Fruit fly (Drosophila melanogaster) whole organism, embryonic: ENCODE measurements around the gene Gss1.

Experiments used
- Awh ChIP-seq: fragments of 200-800 bp; sonication (Bioruptor generic); IDR thresholded peaks from 2 replicates; pipeline ENCODE4, ENCODE4 v1.3.6; 2022; ENCODE audit warnings: missing biosample characterization, missing genetic modification characterization
- Bgb ChIP-seq: fragments of 200-800 bp; sonication (Bioruptor generic); IDR thresholded peaks from 2 replicates; pipeline ENCODE4 v1.3.6; 2022; ENCODE audit warnings: missing biosample characterization, missing genetic modification characterization; ENCODE audit not compliant: partially characterized antibody
- CG11723 ChIP-seq: fragments of 200-800 bp; sonication (Bioruptor generic); optimal IDR thresholded peaks from 2 replicates; lab custom pipeline; 2017; ENCODE audit warnings: missing biosample characterization, mild to moderate bottlenecking, missing genetic modification characterization
- CG12071 ChIP-seq: fragments of 200-800 bp; sonication (Bioruptor generic); optimal IDR thresholded peaks from 3 replicates; lab custom pipeline; 2018; ENCODE audit warnings: missing biosample characterization, mild to moderate bottlenecking, missing genetic modification characterization
- CG12104 ChIP-seq: fragments of 200-800 bp; sonication (Bioruptor generic); optimal IDR thresholded peaks from 3 replicates; lab custom pipeline; 2016; ENCODE audit warnings: missing biosample characterization, missing genetic modification characterization
- CG12769 ChIP-seq: fragments of 200-800 bp; sonication (Bioruptor generic); optimal IDR thresholded peaks from 2 replicates; lab custom pipeline; 2019; ENCODE audit warnings: missing biosample characterization, mild to moderate bottlenecking, missing genetic modification characterization, moderate library complexity
- CG15269 ChIP-seq: fragments of 200-800 bp; sonication (Bioruptor generic); optimal IDR thresholded peaks from 2 replicates; lab custom pipeline; 2018; ENCODE audit warnings: missing biosample characterization, mild to moderate bottlenecking, missing genetic modification characterization, moderate library complexity
- CG1603 ChIP-seq: fragments of 200-800 bp; sonication (Bioruptor generic); optimal IDR thresholded peaks from 2 replicates; lab custom pipeline; 2019; ENCODE audit warnings: missing biosample characterization, mild to moderate bottlenecking, missing genetic modification characterization, moderate library complexity
- CG16863 ChIP-seq: fragments of 200-800 bp; sonication (Bioruptor generic); optimal IDR thresholded peaks from 3 replicates; lab custom pipeline; 2016; ENCODE audit warnings: missing biosample characterization, missing genetic modification characterization
- CG17385 ChIP-seq: fragments of 200-800 bp; sonication (Bioruptor generic); optimal IDR thresholded peaks from 3 replicates; lab custom pipeline; 2018; ENCODE audit warnings: missing biosample characterization, mild to moderate bottlenecking, missing genetic modification characterization
- CG18476 ChIP-seq: fragments of 200-800 bp; sonication (Bioruptor generic); optimal IDR thresholded peaks from 2 replicates; lab custom pipeline; 2016; ENCODE audit warnings: missing biosample characterization, mild to moderate bottlenecking, missing genetic modification characterization
- CG18619 ChIP-seq: fragments of 200-800 bp; sonication (Bioruptor generic); optimal IDR thresholded peaks from 3 replicates; lab custom pipeline; 2017; ENCODE audit warnings: missing biosample characterization, mild to moderate bottlenecking, missing genetic modification characterization
- CG3065 ChIP-seq: fragments of 200-800 bp; sonication (Bioruptor generic); optimal IDR thresholded peaks from 2 replicates; lab custom pipeline; 2016; ENCODE audit warnings: missing biosample characterization, missing genetic modification characterization
- CG31388 ChIP-seq: fragments of 200-800 bp; sonication (Bioruptor generic); optimal IDR thresholded peaks from 2 replicates; lab custom pipeline; 2016; ENCODE audit warnings: missing biosample characterization, missing genetic modification characterization
- CG31441 ChIP-seq: fragments of 200-800 bp; sonication (Bioruptor generic); IDR thresholded peaks from 2 replicates; pipeline ENCODE4 v1.3.6; 2022; ENCODE audit warnings: missing biosample characterization, missing genetic modification characterization
- CG33557 ChIP-seq: fragments of 200-800 bp; sonication (Bioruptor generic); optimal IDR thresholded peaks from 2 replicates; lab custom pipeline; 2019; ENCODE audit warnings: missing biosample characterization, mild to moderate bottlenecking, missing genetic modification characterization, moderate library complexity
- CG3407 ChIP-seq: fragments of 200-800 bp; sonication (Bioruptor generic); optimal IDR thresholded peaks from 2 replicates; lab custom pipeline; 2018; ENCODE audit warnings: missing biosample characterization, mild to moderate bottlenecking, missing genetic modification characterization
- CG34224 ChIP-seq: fragments of 200-800 bp; sonication (Bioruptor generic); IDR thresholded peaks from 3 replicates; pipeline ENCODE4 v1.3.6; 2022; ENCODE audit warnings: missing biosample characterization, missing genetic modification characterization; ENCODE audit not compliant: partially characterized antibody
- CG6765 ChIP-seq: fragments of 200-800 bp; sonication (Bioruptor generic); optimal IDR thresholded peaks from 3 replicates; lab custom pipeline; 2017; ENCODE audit warnings: missing biosample characterization, mild to moderate bottlenecking, missing genetic modification characterization
- CG7372 ChIP-seq: fragments of 200-800 bp; sonication (Bioruptor generic); IDR thresholded peaks from 2 replicates; pipeline ENCODE4 v1.3.6; 2022; ENCODE audit warnings: missing biosample characterization, missing genetic modification characterization
- CG8290 ChIP-seq, 3 experiments: fragments of 200-800 bp; sonication (Bioruptor generic); optimal IDR thresholded peaks; 2 replicates each; lab custom pipeline; 2016 to 2019; ENCODE audit warnings: missing biosample characterization in 3 of 3, missing genetic modification characterization in 3 of 3, mild to moderate bottlenecking in 2 of 3, moderate library complexity in 1 of 3
- CG8944 ChIP-seq: fragments of 200-800 bp; sonication (Bioruptor generic); optimal IDR thresholded peaks from 3 replicates; lab custom pipeline; 2016; ENCODE audit warnings: missing biosample characterization, missing genetic modification characterization
- Dref ChIP-seq: fragments of 200-800 bp; sonication (Bioruptor generic); IDR thresholded peaks from 2 replicates; pipeline ENCODE4 v1.3.6; 2022; ENCODE audit warnings: missing biosample characterization, missing genetic modification characterization
- Ets65A ChIP-seq: fragments of 200-800 bp; sonication (Bioruptor generic); peaks from one replicate; lab custom pipeline; 2016; ENCODE audit warnings: missing biosample characterization, missing genetic modification characterization
- Ets97D ChIP-seq: fragments of 200-800 bp; sonication (Bioruptor generic); optimal IDR thresholded peaks from 3 replicates; lab custom pipeline; 2016; ENCODE audit warnings: missing biosample characterization, missing genetic modification characterization
- Fer2 ChIP-seq: fragments of 200-800 bp; sonication (Bioruptor generic); optimal IDR thresholded peaks from 2 replicates; lab custom pipeline; 2018; ENCODE audit warnings: missing biosample characterization, mild to moderate bottlenecking, missing genetic modification characterization, moderate library complexity
- Hmr ChIP-seq: fragments of 200-800 bp; sonication (Bioruptor generic); optimal IDR thresholded peaks from 3 replicates; lab custom pipeline; 2017; ENCODE audit warnings: mild to moderate bottlenecking, missing biosample characterization, missing genetic modification reagents, missing genetic modification characterization
- Mrtf ChIP-seq: fragments of 200-800 bp; sonication (Bioruptor generic); IDR thresholded peaks from 3 replicates; pipeline ENCODE4 v1.3.6; 2022; ENCODE audit warnings: missing biosample characterization, missing genetic modification characterization
- Myb ChIP-seq: fragments of 200-800 bp; sonication (Bioruptor generic); optimal IDR thresholded peaks from 2 replicates; lab custom pipeline; 2016; ENCODE audit warnings: missing biosample characterization, missing genetic modification characterization
- NC2β ChIP-seq: fragments of 200-800 bp; sonication (Bioruptor generic); optimal IDR thresholded peaks from 2 replicates; lab custom pipeline; 2016; ENCODE audit warnings: missing biosample characterization, missing genetic modification characterization
- NK7.1 ChIP-seq: fragments of 200-800 bp; sonication (Bioruptor generic); optimal IDR thresholded peaks from 3 replicates; lab custom pipeline; 2016; ENCODE audit warnings: missing biosample characterization, missing genetic modification characterization
- Sox100B ChIP-seq: fragments of 200-800 bp; sonication (Bioruptor generic); optimal IDR thresholded peaks from 3 replicates; lab custom pipeline; 2018; ENCODE audit warnings: missing biosample characterization, mild to moderate bottlenecking, missing genetic modification characterization
- Usf ChIP-seq: fragments of 200-800 bp; sonication (Bioruptor generic); optimal IDR thresholded peaks from 2 replicates; lab custom pipeline; 2017; ENCODE audit warnings: missing genotype, missing biosample characterization, missing genetic modification characterization
- Vsx1 ChIP-seq: fragments of 200-800 bp; sonication (Bioruptor generic); optimal IDR thresholded peaks from 2 replicates; lab custom pipeline; 2017; ENCODE audit warnings: missing biosample characterization, mild to moderate bottlenecking, missing genetic modification characterization, missing genetic modification reagents
- aop ChIP-seq: fragments of 200-800 bp; sonication (Bioruptor generic); IDR thresholded peaks from 2 replicates; pipeline ENCODE4 v1.3.6; 2022; ENCODE audit warnings: missing biosample characterization, missing genetic modification characterization
- ap ChIP-seq: fragments of 200-800 bp; sonication (Bioruptor generic); IDR thresholded peaks from 2 replicates; pipeline ENCODE4 v1.3.6; 2022; ENCODE audit warnings: missing biosample characterization, missing genetic modification characterization
- ase ChIP-seq: fragments of 200-800 bp; sonication (Bioruptor generic); IDR thresholded peaks from 3 replicates; pipeline ENCODE4 v1.3.6; 2022; ENCODE audit warnings: missing biosample characterization, missing genetic modification characterization
- br ChIP-seq: fragments of >200 bp; optimal IDR thresholded peaks from 2 replicates; lab custom pipeline; 2017
- caup ChIP-seq: fragments of 200-800 bp; sonication (Bioruptor generic); optimal IDR thresholded peaks from 3 replicates; lab custom pipeline; 2017; ENCODE audit warnings: missing biosample characterization, mild to moderate bottlenecking, missing genetic modification characterization, moderate library complexity; ENCODE audit not compliant: severe bottlenecking
- cg ChIP-seq: fragments of 200-800 bp; sonication (Bioruptor generic); optimal IDR thresholded peaks from 3 replicates; lab custom pipeline; 2019; ENCODE audit warnings: missing biosample characterization, mild to moderate bottlenecking, missing genetic modification characterization, moderate library complexity
- crp ChIP-seq, 2 experiments: fragments of 200-800 bp; sonication (Bioruptor generic); optimal IDR thresholded peaks; 2 replicates in 1 of 2; 3 replicates in 1 of 2; lab custom pipeline; 2017; ENCODE audit warnings: missing biosample characterization in 2 of 2, missing genetic modification characterization in 2 of 2, mild to moderate bottlenecking in 1 of 2, moderate library complexity in 1 of 2
- danr ChIP-seq: fragments of 200-800 bp; sonication (Bioruptor generic); IDR thresholded peaks from 2 replicates; pipeline ENCODE4 v1.3.6; 2022; ENCODE audit warnings: missing biosample characterization, missing genetic modification characterization
- dati ChIP-seq: fragments of 200-800 bp; sonication (Bioruptor generic); IDR thresholded peaks from 2 replicates; pipeline ENCODE4 v1.3.6; 2022; ENCODE audit warnings: missing biosample characterization, missing genetic modification characterization
- fd96Cb ChIP-seq: fragments of 200-800 bp; sonication (Bioruptor generic); optimal IDR thresholded peaks from 2 replicates; lab custom pipeline; 2018; ENCODE audit warnings: missing biosample characterization, mild to moderate bottlenecking, missing genetic modification characterization, moderate library complexity
- fu2 ChIP-seq: fragments of 200-800 bp; sonication (Bioruptor generic); optimal IDR thresholded peaks from 2 replicates; lab custom pipeline; 2016; ENCODE audit warnings: missing biosample characterization, missing genetic modification characterization
- gsb ChIP-seq: fragments of 200-800 bp; sonication (Bioruptor generic); IDR thresholded peaks from 2 replicates; pipeline ENCODE4 v1.3.6; 2022; ENCODE audit warnings: missing biosample characterization, missing genetic modification characterization
- knrl ChIP-seq: fragments of 200-800 bp; sonication (Bioruptor generic); IDR thresholded peaks from 3 replicates; pipeline ENCODE4 v1.3.6; 2022; ENCODE audit warnings: missing biosample characterization, missing genetic modification characterization; ENCODE audit not compliant: partially characterized antibody
- lbe ChIP-seq: fragments of 200-800 bp; sonication (Bioruptor generic); optimal IDR thresholded peaks from 2 replicates; lab custom pipeline; 2016; ENCODE audit warnings: missing biosample characterization, mild to moderate bottlenecking, missing genetic modification characterization
- nerfin-2 ChIP-seq: fragments of 200-800 bp; sonication (Bioruptor generic); IDR thresholded peaks from 2 replicates; pipeline ENCODE4 v1.3.6; 2022; ENCODE audit warnings: missing biosample characterization, missing genetic modification characterization; ENCODE audit not compliant: partially characterized antibody
- prd ChIP-seq, 3 experiments: fragments of >200 bp in 2 of 3; fragments of 200-800 bp in 1 of 3; sonication (Bioruptor generic) in 1 of 3; optimal IDR thresholded peaks in 2 of 3; IDR thresholded peaks in 1 of 3; 2 replicates in 2 of 3; 3 replicates in 1 of 3; pipeline versions ENCODE4 v1.3.6 to Lab custom; 2017 to 2022; ENCODE audit warnings: missing biosample characterization in 1 of 3, missing genetic modification characterization in 1 of 3
- shn ChIP-seq: fragments of 200-800 bp; sonication (Bioruptor generic); optimal IDR thresholded peaks from 3 replicates; lab custom pipeline; 2016; ENCODE audit warnings: missing biosample characterization, missing genetic modification characterization

Gss1 gene

DNA sequence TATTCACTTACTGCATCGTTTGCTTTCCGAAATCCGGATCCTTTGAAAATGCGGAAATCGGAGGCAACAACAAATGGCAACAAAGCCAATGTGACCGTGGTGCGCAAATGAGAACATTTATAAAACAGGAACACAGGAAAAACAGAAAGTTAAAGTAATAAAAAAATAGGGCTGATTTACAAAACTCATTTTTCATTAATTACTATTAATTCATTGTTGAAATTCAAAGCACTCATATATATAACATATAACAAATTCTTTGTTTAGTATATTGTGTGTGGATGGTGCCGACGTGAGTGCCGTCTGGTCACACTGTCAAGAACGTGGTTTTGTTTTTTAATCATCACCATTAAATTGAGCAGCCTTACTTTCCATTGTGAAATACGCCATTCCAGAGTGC is 28.6 kb upstream of the Gss1 start, which contains the start of the genes Arp8 and CG6769 (continued):
- TF ChIP-seq CG11723 (no peak), prd (optimal IDR thresholded peaks at IDR 0.05; lab: Kevin White, UChicago) (no peak), prd (GFP tag; IDR thresholded peaks at IDR 0.05; lab: Robert Waterston, UW) (no peak), Sox100B (GFP tag; lab: Kevin White, UChicago) (no peak), lbe (GFP tag; lab: Kevin White, UChicago) (no peak), CG31441 (GFP tag; lab: Robert Waterston, UW) (no peak), aop (GFP tag; lab: Robert Waterston, UW) (no peak), Ets97D (peak; percentile 15), CG34224 (no peak), Fer2 (no peak), fu2 (GFP tag; lab: Kevin White, UChicago) (no peak), CG18476 (GFP tag; lab: Kevin White, UChicago) (no peak), Ets65A (no peak), br (lab: Kevin White, UChicago) (no peak), Usf (GFP tag; lab: Kevin White, UChicago) (no peak), Myb (no peak), CG12071 (GFP tag; lab: Kevin White, UChicago) (no peak), Mrtf (GFP tag; lab: Robert Waterston, UW) (no peak), CG18619 (GFP tag; lab: Kevin White, UChicago) (no peak), CG7372 (GFP tag; lab: Robert Waterston, UW) (no peak), CG6765 (GFP tag; lab: Kevin White, UChicago) (no peak), Vsx1 (no peak), ase (GFP tag; lab: Robert Waterston, UW) (no peak), CG15269 (tag; lab: Kevin White, UChicago) (no peak), Hmr (GFP tag; lab: Kevin White, UChicago) (no peak), Bgb (GFP tag; lab: Robert Waterston, UW) (no peak), CG33557 (GFP tag; lab: Kevin White, UChicago) (peak; percentile 22), NK7.1 (GFP tag; lab: Kevin White, UChicago) (no peak), CG16863 (no peak), caup (no peak), nerfin-2 (GFP tag; lab: Robert Waterston, UW) (no peak), CG8944 (GFP tag; lab: Kevin White, UChicago) (no peak), knrl (GFP tag; lab: Robert Waterston, UW) (no peak), crp (GFP tag; optimal IDR thresholded peaks at IDR 0.05; lab: Kevin White, UChicago) (no peak), CG3407 (GFP tag; lab: Kevin White, UChicago) (no peak), CG1603 (tag; lab: Kevin White, UChicago) (peak; percentile 31), gsb (GFP tag; lab: Robert Waterston, UW) (no peak), CG12104 (GFP tag; lab: Kevin White, UChicago) (no peak), shn (GFP tag; lab: Kevin White, UChicago) (no peak), Awh (GFP tag; lab: Robert Waterston, UW) (no peak), CG12769 (tag; lab: Kevin White, UChicago) (no peak), NC2β (no peak), dati (no peak), CG17385 (GFP tag; lab: Kevin White, UChicago) (no peak), CG31388 (GFP tag; lab: Kevin White, UChicago) (no peak), Dref (no peak), cg (GFP tag; lab: Kevin White, UChicago) (no peak), danr (no peak), CG8290 (GFP tag; optimal IDR thresholded peaks at IDR 0.05; lab: Kevin White, UChicago) (no peak), CG8290 (tag; optimal IDR thresholded peaks at IDR 0.05; lab: Kevin White, UChicago) (no peak), ap (GFP tag; lab: Robert Waterston, UW) (no peak), fd96Cb (tag; lab: Kevin White, UChicago) (no peak), CG3065 (no peak)
